Worm (Caenorhabditis elegans) whole organism, L2 larva: ENCODE data around the gene dnpp-1.

Experiments
- C34F6.9 ChIP-seq: fragments of 150-350 bp; optimal IDR thresholded peaks from 2 replicates; lab custom pipeline; 2014; ENCODE audit warnings: missing biosample characterization, missing genetic modification characterization
- F13H6.1 ChIP-seq: sonication (generic microtip); optimal IDR thresholded peaks from 2 replicates; lab custom pipeline; 2016; ENCODE audit warnings: missing genetic modification characterization, missing compliant biosample characterization
- Y55F3AM.14 ChIP-seq: fragments of 200-800 bp; sonication (Bioruptor generic); optimal IDR thresholded peaks from 2 replicates; lab custom pipeline; 2018; ENCODE audit warnings: mild to moderate bottlenecking, missing genetic modification characterization, missing compliant biosample characterization
- ZK546.5 ChIP-seq: sonication (generic microtip); optimal IDR thresholded peaks from 2 replicates; lab custom pipeline; 2017; ENCODE audit warnings: missing biosample characterization, missing genetic modification characterization
- alr-1 ChIP-seq: fragments of 150-350 bp; optimal IDR thresholded peaks from 2 replicates; lab custom pipeline; 2014; ENCODE audit warnings: missing biosample characterization, missing genetic modification characterization
- aly-2 ChIP-seq: fragments of 150-350 bp; optimal IDR thresholded peaks from 2 replicates; lab custom pipeline; 2014; ENCODE audit warnings: missing biosample characterization, missing genetic modification characterization
- ceh-16 ChIP-seq: fragments of 150-350 bp; optimal IDR thresholded peaks from 2 replicates; lab custom pipeline; 2014; ENCODE audit warnings: missing biosample characterization, missing genetic modification characterization
- crh-2 ChIP-seq: sonication (generic microtip); optimal IDR thresholded peaks from 2 replicates; lab custom pipeline; 2017; ENCODE audit warnings: missing biosample characterization, missing genetic modification characterization
- egl-27 ChIP-seq: sonication (generic microtip); optimal IDR thresholded peaks from 3 replicates; lab custom pipeline; 2017; ENCODE audit warnings: missing biosample characterization, missing genetic modification reagents, missing genetic modification characterization
- elt-3 ChIP-seq: sonication (generic microtip); optimal IDR thresholded peaks from 2 replicates; lab custom pipeline; 2017; ENCODE audit warnings: missing biosample characterization, missing genetic modification characterization
- fos-1 ChIP-seq: fragments of 150-350 bp; optimal IDR thresholded peaks from 2 replicates; lab custom pipeline; 2014; ENCODE audit warnings: missing biosample characterization, missing genetic modification characterization
- lin-11 ChIP-seq: fragments of 150-350 bp; sonication (generic microtip); optimal IDR thresholded peaks from 2 replicates; lab custom pipeline; 2014; ENCODE audit warnings: missing biosample characterization, missing genetic modification characterization, inconsistent platforms, mixed read lengths
- lsy-2 ChIP-seq, 2 experiments: fragments of 150-350 bp in 1 of 2; sonication (generic microtip) in 1 of 2; optimal IDR thresholded peaks; 2 replicates each; lab custom pipeline; 2014 to 2017; ENCODE audit warnings: missing biosample characterization in 2 of 2, missing genetic modification characterization in 2 of 2
- nhr-10 ChIP-seq: sonication (generic microtip); optimal IDR thresholded peaks from 2 replicates; lab custom pipeline; 2017; ENCODE audit warnings: missing biosample characterization, missing genetic modification characterization
- nhr-11 ChIP-seq: fragments of 150-350 bp; optimal IDR thresholded peaks from 2 replicates; lab custom pipeline; 2014; ENCODE audit warnings: missing biosample characterization, missing genetic modification characterization
- nhr-12 ChIP-seq: fragments of 150-350 bp; optimal IDR thresholded peaks from 2 replicates; lab custom pipeline; 2014; ENCODE audit warnings: missing biosample characterization, missing genetic modification characterization
- nhr-129 ChIP-seq: fragments of 150-350 bp; optimal IDR thresholded peaks from 2 replicates; lab custom pipeline; 2014; ENCODE audit warnings: missing biosample characterization, missing genetic modification characterization
- nhr-21 ChIP-seq: fragments of 150-350 bp; optimal IDR thresholded peaks from 2 replicates; lab custom pipeline; 2014; ENCODE audit warnings: missing biosample characterization, missing genetic modification characterization
- nhr-23 ChIP-seq: fragments of 150-350 bp; optimal IDR thresholded peaks from 2 replicates; lab custom pipeline; 2014; ENCODE audit warnings: missing biosample characterization, missing genetic modification reagents, missing genetic modification characterization
- nhr-237 ChIP-seq: fragments of 150-350 bp; optimal IDR thresholded peaks from 2 replicates; lab custom pipeline; 2014; ENCODE audit warnings: missing biosample characterization, missing genetic modification characterization
- nhr-25 ChIP-seq: fragments of 150-350 bp; sonication (generic microtip); optimal IDR thresholded peaks from 3 replicates; lab custom pipeline; 2014; ENCODE audit warnings: missing biosample characterization, missing genetic modification characterization
- nhr-6 ChIP-seq: fragments of 150-350 bp; optimal IDR thresholded peaks from 2 replicates; lab custom pipeline; 2014; ENCODE audit warnings: missing biosample characterization, missing genetic modification characterization
- peb-1 ChIP-seq: fragments of 150-350 bp; optimal IDR thresholded peaks from 2 replicates; lab custom pipeline; 2014; ENCODE audit warnings: missing biosample characterization, missing genetic modification characterization
- skn-1 ChIP-seq: sonication (generic microtip); optimal IDR thresholded peaks from 2 replicates; lab custom pipeline; 2017; ENCODE audit warnings: missing biosample characterization, missing genetic modification characterization
- sma-9 ChIP-seq, 2 experiments: fragments of 150-350 bp in 1 of 2; sonication (generic microtip) in 1 of 2; optimal IDR thresholded peaks; 2 replicates each; lab custom pipeline; 2014 to 2016; ENCODE audit warnings: missing genetic modification characterization in 2 of 2, mild to moderate bottlenecking in 1 of 2, missing biosample characterization in 1 of 2, missing compliant biosample characterization in 1 of 2, missing genetic modification reagents in 1 of 2, moderate library complexity in 1 of 2
- unc-39 ChIP-seq: fragments of 150-350 bp; optimal IDR thresholded peaks from 2 replicates; lab custom pipeline; 2014; ENCODE audit warnings: missing biosample characterization, missing genetic modification characterization
- unc-55 ChIP-seq: fragments of 150-350 bp; sonication (generic microtip); optimal IDR thresholded peaks from 3 replicates; lab custom pipeline; 2014; ENCODE audit warnings: missing biosample characterization, missing genetic modification reagents, missing genetic modification characterization
- ztf-1 ChIP-seq: fragments of 200-800 bp; sonication (Bioruptor generic); conservative IDR thresholded peaks from 2 replicates; pipeline ENCODE4 v1.3.6; 2022; ENCODE audit warnings: missing genetic modification characterization, missing compliant biosample characterization
- ztf-4 ChIP-seq: fragments of 150-350 bp; optimal IDR thresholded peaks from 2 replicates; lab custom pipeline; 2014; ENCODE audit warnings: missing biosample characterization, missing genetic modification characterization

The dnpp-1 gene

DNA sequence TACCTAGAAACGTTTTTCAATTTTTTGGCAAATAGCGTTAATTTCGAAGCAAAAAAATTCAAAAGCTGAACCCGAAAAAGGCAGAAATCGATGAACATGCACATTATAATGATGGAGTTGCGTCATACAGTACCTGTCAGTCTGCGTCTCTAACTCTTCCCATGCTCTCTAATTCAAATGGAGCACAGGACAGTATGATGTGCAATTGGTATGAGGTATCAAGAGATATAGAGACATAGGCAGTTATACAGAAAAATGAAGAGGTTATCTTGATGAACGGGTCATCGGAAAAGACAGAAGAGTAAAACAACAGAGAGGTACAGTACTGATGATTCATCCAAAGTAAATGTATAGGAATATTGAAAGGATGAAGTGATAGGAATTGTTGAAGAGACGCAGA, 37.1 kb upstream of the dnpp-1 start:
- TF ChIP-seq nhr-129 (tag; lab: Kevin White, UChicago) = peak; percentile 77
- no peak for TF ChIP-seq nhr-25 (tag; lab: Kevin White, UChicago)
- TF ChIP-seq fos-1 (tag; lab: Kevin White, UChicago) = peak; percentile 69
- TF ChIP-seq nhr-10 (tag; lab: Kevin White, UChicago) = no peak

DNA sequence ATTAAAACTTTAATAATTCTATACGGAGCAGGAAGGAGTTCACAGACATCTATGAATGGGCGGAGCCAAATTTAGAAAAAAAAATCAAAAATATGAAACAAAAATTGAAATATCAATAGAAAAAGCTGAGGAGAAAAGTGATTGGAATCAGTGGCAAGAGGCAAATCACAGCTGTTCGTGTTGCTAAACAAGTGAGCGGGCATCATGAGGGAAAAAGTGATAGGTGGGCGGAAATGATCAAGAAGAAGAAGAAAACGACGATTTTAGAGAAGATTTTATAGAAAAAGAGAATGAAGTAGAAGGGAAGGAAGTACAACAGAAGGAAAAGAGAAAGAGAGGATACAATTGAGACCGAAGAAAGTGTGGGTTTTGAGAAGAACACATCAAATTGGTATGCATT, 35.0 kb upstream of the dnpp-1 start:
- peak in 1 of 2 experiments; percentile 15 for TF ChIP-seq lsy-2 (tag; optimal IDR thresholded peaks at IDR 0.05; lab: Kevin White, UChicago)
- TF ChIP-seq nhr-21 = no peak
- TF ChIP-seq egl-27 (tag; lab: Kevin White, UChicago) = no peak
- TF ChIP-seq unc-55 = peak; percentile 23
- TF ChIP-seq nhr-129 (tag; lab: Kevin White, UChicago) = peak; percentile 7
- TF ChIP-seq F13H6.1 (tag; lab: Kevin White, UChicago) = peak; percentile 12

DNA sequence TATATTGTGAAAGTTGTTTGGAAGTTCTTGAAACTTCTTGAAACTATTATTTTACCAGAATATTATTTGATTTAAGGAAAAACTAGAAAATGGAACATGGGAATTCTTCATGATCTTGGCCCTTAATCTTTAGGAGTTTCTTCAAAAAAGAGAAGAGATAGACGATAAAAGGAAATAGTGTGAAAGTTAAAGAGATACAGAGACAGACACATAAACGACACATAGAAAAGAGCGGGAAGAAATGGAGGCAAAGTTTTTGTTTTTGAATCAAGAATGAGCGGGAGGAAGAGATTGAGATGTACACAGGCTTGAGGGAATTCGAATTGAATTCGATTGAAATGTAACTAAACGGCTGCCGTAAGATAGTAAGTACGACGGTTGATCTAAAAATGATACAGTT, 33.9 kb upstream of the dnpp-1 start:
- TF ChIP-seq nhr-23 (tag; lab: Kevin White, UChicago) (no peak), elt-3 (tag; lab: Kevin White, UChicago) (no peak), lsy-2 (tag; optimal IDR thresholded peaks at IDR 0.05; lab: Kevin White, UChicago) (peak in 1 of 2 experiments; percentile 9), C34F6.9 (tag; lab: Kevin White, UChicago) (peak; percentile 42), unc-55 (peak; percentile 30), nhr-129 (tag; lab: Kevin White, UChicago) (peak; percentile 17), unc-39 (tag; lab: Kevin White, UChicago) (no peak), lin-11 (tag; lab: Kevin White, UChicago) (no peak), skn-1 (tag; lab: Kevin White, UChicago) (no peak), Y55F3AM.14 (GFP tag; lab: Kevin White, UChicago) (peak; percentile 61)

DNA sequence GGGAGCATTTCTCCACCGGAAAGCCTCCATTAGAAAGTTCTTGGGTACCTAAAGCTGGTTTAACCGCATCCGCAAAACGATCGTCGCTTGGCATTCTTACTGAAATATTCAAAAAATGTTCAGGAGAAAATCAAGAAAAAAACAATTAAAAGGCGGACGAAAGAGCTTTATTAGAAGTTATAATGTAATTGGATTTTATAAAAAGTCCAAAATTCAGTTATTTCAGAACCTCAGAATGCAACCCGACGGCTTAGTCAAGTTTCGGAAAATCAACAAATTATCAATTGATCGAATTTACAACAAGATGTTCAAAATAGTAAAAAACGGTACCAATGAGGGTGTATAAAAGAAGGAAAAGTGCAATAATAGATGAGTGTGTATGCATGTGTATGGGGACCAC, 32.3 kb upstream of the dnpp-1 start, which contains the start of gene pxl-1:
TSS of gene pxl-1 (minus strand) at position 101 of the 400 bp plus-strand sequence.
- TF ChIP-seq sma-9 (GFP tag; optimal IDR thresholded peaks at IDR 0.05; lab: Kevin White, UChicago) = no peak
- TF ChIP-seq sma-9 (tag; optimal IDR thresholded peaks at IDR 0.05; lab: Kevin White, UChicago) = no peak
- no peak for TF ChIP-seq ztf-4 (tag; lab: Kevin White, UChicago)
- TF ChIP-seq fos-1 (tag; lab: Kevin White, UChicago) = no peak

DNA sequence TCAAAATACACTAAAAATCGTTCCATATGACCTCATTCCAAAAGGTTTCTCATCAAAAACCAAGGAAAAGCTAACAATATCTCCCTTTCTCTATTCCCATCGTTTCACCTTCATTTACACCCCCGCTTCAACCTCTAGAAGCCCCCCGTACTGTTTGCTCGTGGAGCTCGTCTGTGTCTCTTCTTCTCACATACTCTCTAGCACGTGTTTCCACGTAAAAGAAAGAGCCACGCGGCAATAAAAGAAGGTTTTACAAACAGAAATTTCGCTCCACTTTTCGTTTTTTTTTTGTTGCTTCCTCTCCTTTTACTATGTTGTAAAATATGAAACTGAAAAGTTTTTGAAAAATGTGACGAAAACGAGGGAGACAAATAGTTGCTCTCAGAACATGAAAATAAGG, 29.3 kb upstream of the dnpp-1 start:
- TF ChIP-seq crh-2 (tag; lab: Kevin White, UChicago) = no peak
- TF ChIP-seq F13H6.1 (tag; lab: Kevin White, UChicago) = peak; percentile 31

DNA sequence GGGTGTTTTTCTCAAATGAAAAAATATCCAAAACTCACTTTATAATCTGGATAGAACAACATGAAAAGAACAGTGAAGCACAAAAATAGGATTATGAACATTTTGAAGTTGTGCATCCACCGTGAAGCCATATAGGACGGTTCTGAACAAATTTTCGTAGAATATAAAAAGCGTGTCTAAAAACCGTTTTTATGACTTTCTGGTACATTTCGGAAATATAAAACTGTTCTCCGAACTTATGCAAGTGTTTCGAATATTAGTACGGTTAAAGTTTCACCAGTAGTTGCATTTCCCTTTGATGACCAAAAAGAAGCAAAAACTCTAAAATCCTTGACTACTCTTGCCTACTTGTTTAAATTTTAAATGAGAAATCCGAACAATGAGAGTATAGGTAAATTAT, 25.1 kb upstream of the dnpp-1 start, which contains the start of gene C28H8.8:
TSS of gene C28H8.8 (minus strand) at position 101 of the 400 bp plus-strand sequence.
- TF ChIP-seq nhr-6 (no peak), nhr-237 (tag; lab: Kevin White, UChicago) (no peak), lsy-2 (tag; optimal IDR thresholded peaks at IDR 0.05; lab: Kevin White, UChicago) (no peak), ztf-4 (tag; lab: Kevin White, UChicago) (no peak), nhr-11 (tag; lab: Kevin White, UChicago) (no peak), skn-1 (tag; lab: Kevin White, UChicago) (no peak), peb-1 (tag; lab: Kevin White, UChicago) (no peak), alr-1 (no peak), nhr-12 (tag; lab: Kevin White, UChicago) (no peak)

DNA sequence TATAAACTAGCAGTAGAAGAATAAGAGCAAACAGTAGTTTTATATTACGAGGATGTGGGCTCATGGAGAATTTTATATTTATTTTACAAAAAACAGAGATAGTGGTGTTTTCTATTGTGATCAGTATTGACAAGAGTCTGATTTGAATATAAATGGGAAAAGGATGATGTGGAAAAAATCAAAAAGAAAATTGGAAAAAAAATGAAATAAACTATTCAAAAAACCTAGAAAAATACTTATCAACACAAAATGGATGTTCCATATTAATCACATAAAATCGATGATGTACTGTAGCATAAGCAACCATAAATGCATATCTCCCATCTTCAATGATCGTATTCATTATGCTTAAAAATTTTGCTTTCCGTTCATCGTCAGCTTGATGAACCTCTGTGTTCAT, 23.3 kb upstream of the dnpp-1 start, which contains the start of gene C28H8.7:
TSS of gene C28H8.7 (minus strand) at position 101 of the 400 bp plus-strand sequence.
- TF ChIP-seq nhr-23 (tag; lab: Kevin White, UChicago) = no peak
- no peak for TF ChIP-seq ZK546.5 (tag; lab: Kevin White, UChicago)
- TF ChIP-seq ztf-4 (tag; lab: Kevin White, UChicago) = no peak
- TF ChIP-seq elt-3 (tag; lab: Kevin White, UChicago) = no peak
- TF ChIP-seq peb-1 (tag; lab: Kevin White, UChicago) = no peak
- TF ChIP-seq C34F6.9 (tag; lab: Kevin White, UChicago) = no peak
- no peak for TF ChIP-seq ztf-1 (GFP tag; lab: Robert Waterston, UW)
- TF ChIP-seq aly-2 (tag; lab: Kevin White, UChicago) = no peak
- TF ChIP-seq ceh-16 (tag; lab: Kevin White, UChicago) = no peak
